Fruit fly (Drosophila melanogaster): ENCODE results near the gene CG13829.
A peak's percentile ranks its signal among the peaks of the same experiment; 100 is the strongest.

Gene CG13829

DNA sequence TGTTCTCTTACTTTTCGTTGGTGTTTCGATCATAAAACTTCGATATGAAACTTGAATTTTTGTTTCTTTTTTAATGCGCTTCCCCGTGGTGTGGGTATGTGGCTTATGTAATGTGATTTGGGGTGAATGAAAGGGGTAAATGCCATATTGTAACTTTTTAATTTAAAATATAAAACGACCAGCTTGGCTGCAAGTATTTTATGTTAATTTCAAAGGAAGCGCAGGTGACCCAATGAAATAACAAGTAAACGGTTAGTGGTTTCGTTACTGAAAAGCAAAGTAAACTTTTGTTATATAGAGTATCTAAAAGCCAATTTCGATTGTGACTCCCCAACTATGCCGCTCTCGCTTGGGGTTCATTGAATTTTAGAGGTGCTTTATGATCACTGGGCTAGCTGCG lies 16.5 kb downstream of the CG13829 start (continued):
- TF ChIP-seq CG11294 (GFP tag; IDR thresholded peaks at IDR 0.05) (no peak), Hr38 (GFP tag; optimal IDR thresholded peaks at IDR 0.05) (no peak), CG4318 (GFP tag; optimal IDR thresholded peaks at IDR 0.05) (no peak), dsx (GFP tag; optimal IDR thresholded peaks at IDR 0.05; ENCODE audit: poor library complexity, severe bottlenecking) (peak; percentile 1), esn (GFP tag; optimal IDR thresholded peaks at IDR 0.05) (peak; percentile 46), Lpt (GFP tag; optimal IDR thresholded peaks at IDR 0.05) (no peak), Sox15 (GFP tag; optimal IDR thresholded peaks at IDR 0.05) (no peak), CG16779 (tag; optimal IDR thresholded peaks at IDR 0.05) (no peak), CG11902 (GFP tag; optimal IDR thresholded peaks at IDR 0.05) (no peak), svp (GFP tag) (peak; percentile 42), Gug (GFP tag; IDR thresholded peaks at IDR 0.05) (no peak), CG7368 (GFP tag; optimal IDR thresholded peaks at IDR 0.05) (no peak), CG8319 (GFP tag; optimal IDR thresholded peaks at IDR 0.05) (no peak), topi (GFP tag; optimal IDR thresholded peaks at IDR 0.05) (peak; percentile 33), vri (GFP tag; optimal IDR thresholded peaks at IDR 0.05) (peak; percentile 5), cyc (GFP tag; optimal IDR thresholded peaks at IDR 0.05) (no peak), lz (GFP tag; optimal IDR thresholded peaks at IDR 0.05) (peak; percentile 1), CG10669 (GFP tag; optimal IDR thresholded peaks at IDR 0.05) (peak; percentile 26), CG6163 (GFP tag; IDR thresholded peaks at IDR 0.05) (no peak), CG6276 (GFP tag; optimal IDR thresholded peaks at IDR 0.05) (no peak), Ets21C (GFP tag; optimal IDR thresholded peaks at IDR 0.05) (no peak), CG9139 (GFP tag; optimal IDR thresholded peaks at IDR 0.05) (no peak), CG6792 (GFP tag; optimal IDR thresholded peaks at IDR 0.05) (no peak), OdsH (GFP tag; optimal IDR thresholded peaks at IDR 0.05) (peak; percentile 26), acj6 (GFP tag; optimal IDR thresholded peaks at IDR 0.05) (peak; percentile 19), fd59A (GFP tag; optimal IDR thresholded peaks at IDR 0.05) (no peak), Eip75B (GFP tag; optimal IDR thresholded peaks at IDR 0.05) (peak; percentile 23), Eip93F (GFP tag; optimal IDR thresholded peaks at IDR 0.05) (no peak), CG32006 (GFP tag; optimal IDR thresholded peaks at IDR 0.05) (peak; percentile 38), CG8632 (GFP tag; optimal IDR thresholded peaks at IDR 0.05) (peak; percentile 22), CG3919 (GFP tag; optimal IDR thresholded peaks at IDR 0.05) (peak; percentile 20)

DNA sequence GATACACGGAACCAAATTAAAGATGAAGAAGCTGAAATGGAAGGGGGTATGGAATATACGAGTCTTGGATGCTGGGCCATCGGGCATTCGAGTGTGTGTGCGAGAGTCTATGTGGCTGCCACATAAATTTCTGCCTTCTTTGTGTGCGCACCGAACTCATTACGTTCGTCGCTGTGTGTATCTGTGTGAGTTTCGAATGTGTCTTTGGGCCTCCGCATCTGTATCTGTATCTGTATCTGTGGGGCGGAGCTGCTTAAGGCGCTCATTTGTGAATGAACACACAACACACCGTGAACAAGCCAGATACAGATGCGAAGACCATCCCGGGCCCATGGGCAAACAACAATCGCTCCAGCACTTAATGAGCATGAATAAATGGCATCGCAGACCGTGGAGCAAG lies 17.7 kb downstream of the CG13829 start:
- no peak for TF ChIP-seq svp (GFP tag)
- no peak for TF ChIP-seq Smox (GFP tag; optimal IDR thresholded peaks at IDR 0.05)
- no peak for TF ChIP-seq eg (GFP tag; IDR thresholded peaks at IDR 0.05)
- TF ChIP-seq fd59A (GFP tag; optimal IDR thresholded peaks at IDR 0.05): no peak
- TF ChIP-seq Eip78C (GFP tag): no peak
- TF ChIP-seq dac (GFP tag; optimal IDR thresholded peaks at IDR 0.05): no peak
- TF ChIP-seq CG9139 (GFP tag; optimal IDR thresholded peaks at IDR 0.05): no peak
- no peak for TF ChIP-seq CG6276 (GFP tag; optimal IDR thresholded peaks at IDR 0.05)
- no peak for TF ChIP-seq Ets21C (GFP tag; optimal IDR thresholded peaks at IDR 0.05)
- TF ChIP-seq CG34406 (GFP tag; optimal IDR thresholded peaks at IDR 0.05): no peak
- TF ChIP-seq CG31627 (GFP tag; optimal IDR thresholded peaks at IDR 0.05): no peak
- no peak for TF ChIP-seq CG11902 (GFP tag; optimal IDR thresholded peaks at IDR 0.05)
- TF ChIP-seq Met (GFP tag; optimal IDR thresholded peaks at IDR 0.05): no peak
- TF ChIP-seq CG1621 (tag; optimal IDR thresholded peaks at IDR 0.05): no peak

DNA sequence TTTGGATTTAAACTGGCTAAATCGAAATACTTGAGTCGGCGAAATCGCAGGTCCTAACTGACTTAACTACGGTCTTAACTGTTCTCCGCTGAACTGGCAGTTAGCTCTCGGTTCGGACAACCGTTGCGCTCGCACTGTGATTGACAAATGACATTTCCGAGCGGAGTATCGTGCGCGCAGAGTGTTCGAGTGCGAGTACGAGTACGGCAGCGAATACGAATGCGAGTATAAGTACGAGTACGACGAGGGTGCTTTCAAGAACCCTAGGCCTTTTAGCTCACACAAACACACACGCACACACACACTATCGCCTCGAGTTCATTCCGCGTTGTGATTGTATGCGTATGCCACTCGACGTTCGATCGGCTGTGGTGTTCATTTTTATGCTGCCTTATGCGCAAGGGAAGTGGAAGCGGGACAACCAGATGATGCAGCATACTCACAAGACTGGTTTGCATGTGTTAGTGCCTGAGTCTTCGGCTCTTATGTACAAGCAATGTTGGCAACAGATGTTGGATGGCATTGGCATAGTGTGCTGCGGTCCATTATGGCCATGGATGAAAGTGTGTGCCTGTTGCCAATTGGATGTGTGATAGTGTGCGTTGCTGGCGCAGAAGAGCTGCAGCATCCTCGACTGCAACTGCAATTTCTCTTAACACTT lies 19.3 kb downstream of the CG13829 start, which contains the start of gene hh:
hh (minus strand) TSS at position 229 of the 661 bp plus-strand sequence.
- peak; percentile 57 for TF ChIP-seq Blimp-1 (GFP tag; optimal IDR thresholded peaks at IDR 0.05)
- peak; percentile 19 for TF ChIP-seq vri (GFP tag; optimal IDR thresholded peaks at IDR 0.05)
- no peak for TF ChIP-seq lz (GFP tag; optimal IDR thresholded peaks at IDR 0.05)
- TF ChIP-seq CG8119 (GFP tag; IDR thresholded peaks at IDR 0.05): 0 out of 3 replicates have a peak, but pooled peaks have one; percentile 16
- peak; percentile 59 for TF ChIP-seq Eip78C (GFP tag)
- no peak for TF ChIP-seq eg (GFP tag; IDR thresholded peaks at IDR 0.05)
- no peak for TF ChIP-seq esn (GFP tag; optimal IDR thresholded peaks at IDR 0.05)
- TF ChIP-seq pdm3 (GFP tag; optimal IDR thresholded peaks at IDR 0.05): no peak
- peak; percentile 4 for TF ChIP-seq fkh (GFP tag; optimal IDR thresholded peaks at IDR 0.05)
- TF ChIP-seq CG34406 (GFP tag; optimal IDR thresholded peaks at IDR 0.05): no peak
- TF ChIP-seq dsx (GFP tag; optimal IDR thresholded peaks at IDR 0.05; ENCODE audit: poor library complexity, severe bottlenecking): peak; percentile 9
- peak; percentile 15 to 40 for TF ChIP-seq ss (GFP tag; optimal IDR thresholded peaks at IDR 0.05)

Measured in whole organism, prepupa.